Worm (Caenorhabditis elegans): Measurements from ENCODE around the gene T10D4.14.

- no peak for TF ChIP-seq ces-1 (GFP tag; optimal IDR thresholded peaks at IDR 0.05)
- TF ChIP-seq ceh-90 (tag; optimal IDR thresholded peaks at IDR 0.05), result no peak
- no peak for TF ChIP-seq fkh-10 (GFP tag; optimal IDR thresholded peaks at IDR 0.05)
- TF ChIP-seq nhr-11 (tag; optimal IDR thresholded peaks at IDR 0.05), result no peak
- TF ChIP-seq lsy-2 (tag; optimal IDR thresholded peaks at IDR 0.05), result no peak
- no peak for TF ChIP-seq efl-1 (optimal IDR thresholded peaks at IDR 0.05)
- no peak for TF ChIP-seq efl-1 (GFP tag; optimal IDR thresholded peaks at IDR 0.05 in 1 of 2)
- TF ChIP-seq tbx-2 (tag; optimal IDR thresholded peaks at IDR 0.05), result no peak
- TF ChIP-seq fos-1 (tag; optimal IDR thresholded peaks at IDR 0.05), result no peak
- no peak for TF ChIP-seq rnt-1 (tag; optimal IDR thresholded peaks at IDR 0.05)
- no peak for TF ChIP-seq nhr-237 (tag; optimal IDR thresholded peaks at IDR 0.05)
Measured at ce11 chrII:3196966-3197365, 45.5 kb upstream of the T10D4.14 start, which contains the start of gene gcy-15.
